Fruit fly (Drosophila melanogaster) whole organism, embryonic: ENCODE results near the gene dnc.

Experiments
- CG1602 ChIP-seq: fragments of 200-800 bp; sonication (Bioruptor generic); optimal IDR thresholded peaks from 3 replicates; lab custom pipeline; 2016; ENCODE audit warnings: missing biosample characterization, missing genetic modification characterization
- CG16779 ChIP-seq: fragments of 200-800 bp; sonication (Bioruptor generic); IDR thresholded peaks from 2 replicates; pipeline ENCODE4 v1.3.6; 2022; ENCODE audit warnings: missing biosample characterization, missing genetic modification characterization
- CG17612 ChIP-seq: fragments of 200-800 bp; sonication (Bioruptor generic); IDR thresholded peaks from 2 replicates; pipeline ENCODE4 v1.3.6; 2022; ENCODE audit warnings: missing biosample characterization, missing genetic modification characterization
- CG18476 ChIP-seq: fragments of 200-800 bp; sonication (Bioruptor generic); optimal IDR thresholded peaks from 2 replicates; lab custom pipeline; 2016; ENCODE audit warnings: missing biosample characterization, mild to moderate bottlenecking, missing genetic modification characterization
- CG2120 ChIP-seq: fragments of 200-800 bp; sonication (Bioruptor generic); optimal IDR thresholded peaks from 3 replicates; lab custom pipeline; 2016; ENCODE audit warnings: missing biosample characterization, missing genetic modification characterization
- Sox100B ChIP-seq: fragments of 200-800 bp; sonication (Bioruptor generic); optimal IDR thresholded peaks from 3 replicates; lab custom pipeline; 2018; ENCODE audit warnings: missing biosample characterization, mild to moderate bottlenecking, missing genetic modification characterization
- YL-1 ChIP-seq: fragments of 200-800 bp; sonication (Bioruptor generic); optimal IDR thresholded peaks from 3 replicates; lab custom pipeline; 2017; ENCODE audit warnings: missing biosample characterization, mild to moderate bottlenecking, missing genetic modification characterization
- bcd ChIP-seq: fragments of 200-800 bp; sonication (Bioruptor generic); optimal IDR thresholded peaks from 2 replicates; lab custom pipeline; 2017; ENCODE audit warnings: missing biosample characterization, mild to moderate bottlenecking, missing genetic modification characterization
- ems ChIP-seq: fragments of 200-800 bp; sonication (Bioruptor generic); optimal IDR thresholded peaks from 3 replicates; lab custom pipeline; 2016; ENCODE audit warnings: missing biosample characterization, missing genetic modification characterization
- gro ChIP-seq: fragments of 200-800 bp; sonication (Bioruptor generic); optimal IDR thresholded peaks from 2 replicates; lab custom pipeline; 2016; ENCODE audit warnings: missing biosample characterization, missing genetic modification characterization

DNA sequence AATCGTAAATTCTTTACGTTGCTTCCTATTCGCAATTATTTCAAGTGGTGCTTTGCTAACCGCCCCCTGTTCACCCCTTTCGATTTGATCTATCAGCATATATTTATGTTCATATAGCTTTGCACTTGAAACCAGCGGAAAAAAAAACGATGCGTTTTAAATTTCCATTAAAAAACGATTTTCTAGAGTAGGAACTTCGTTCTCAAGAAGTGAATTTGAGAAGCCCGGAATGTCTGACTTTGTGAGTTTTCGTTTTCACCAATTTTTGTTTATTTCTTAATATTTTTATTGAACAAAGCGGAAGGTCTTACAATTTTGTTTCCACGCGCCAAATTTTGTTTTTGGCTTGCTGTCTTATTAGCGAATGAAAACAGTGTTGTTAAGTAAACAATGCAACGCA is 186.2 kb downstream of the dnc start:
- TF ChIP-seq CG18476: no peak
- TF ChIP-seq YL-1 (GFP tag; lab: Kevin White, UChicago): no peak
- no peak for TF ChIP-seq CG17612 (GFP tag; lab: Robert Waterston, UW)
- no peak for TF ChIP-seq CG16779
- TF ChIP-seq CG2120 (GFP tag; lab: Kevin White, UChicago): no peak
- TF ChIP-seq gro (GFP tag; lab: Kevin White, UChicago): no peak
- no peak for TF ChIP-seq ems (GFP tag; lab: Kevin White, UChicago)
- TF ChIP-seq bcd (GFP tag; lab: Kevin White, UChicago): no peak
- TF ChIP-seq CG1602 (GFP tag; lab: Kevin White, UChicago): no peak
- TF ChIP-seq Sox100B (GFP tag; lab: Kevin White, UChicago): no peak
